Fruit fly (Drosophila melanogaster): ENCODE measurements around the gene Cht5.

The Cht5 gene

DNA sequence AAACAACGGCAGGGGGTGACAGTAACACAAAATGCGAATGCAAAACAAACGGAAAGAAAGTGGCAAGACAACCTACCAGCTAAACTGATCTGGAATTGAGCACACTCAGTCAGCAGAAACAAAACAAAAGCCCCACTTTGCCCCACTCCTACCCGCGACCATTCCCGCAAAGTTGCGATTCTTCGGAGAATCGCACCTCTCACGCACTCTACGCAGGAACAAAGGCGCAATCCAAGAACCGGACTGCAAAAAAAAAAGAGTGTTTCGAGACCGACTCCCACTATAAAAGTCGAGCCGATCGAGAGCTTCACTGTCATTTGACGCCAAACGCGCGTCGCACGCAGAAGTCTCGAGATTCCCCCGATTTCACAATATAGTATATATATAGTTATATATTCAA is at the start of gene Cht5:
Gene Cht5 (plus strand): TSS at position 311 of the 400 bp plus-strand sequence.
- TF ChIP-seq usp (GFP tag; optimal IDR thresholded peaks at IDR 0.05) (no peak), CG8478 (optimal IDR thresholded peaks at IDR 0.05) (no peak), EcR (GFP tag; optimal IDR thresholded peaks at IDR 0.05) (no peak), pan (optimal IDR thresholded peaks at IDR 0.05) (no peak)

- TF ChIP-seq EcR (GFP tag; optimal IDR thresholded peaks at IDR 0.05): no peak
Measured at dm6 chr3R:13718076-13718475, 49.3 kb upstream of the Cht5 start, which contains the start of gene Ubc87F. Gene Ubc87F (minus strand): TSS chr3R:13718176.

DNA sequence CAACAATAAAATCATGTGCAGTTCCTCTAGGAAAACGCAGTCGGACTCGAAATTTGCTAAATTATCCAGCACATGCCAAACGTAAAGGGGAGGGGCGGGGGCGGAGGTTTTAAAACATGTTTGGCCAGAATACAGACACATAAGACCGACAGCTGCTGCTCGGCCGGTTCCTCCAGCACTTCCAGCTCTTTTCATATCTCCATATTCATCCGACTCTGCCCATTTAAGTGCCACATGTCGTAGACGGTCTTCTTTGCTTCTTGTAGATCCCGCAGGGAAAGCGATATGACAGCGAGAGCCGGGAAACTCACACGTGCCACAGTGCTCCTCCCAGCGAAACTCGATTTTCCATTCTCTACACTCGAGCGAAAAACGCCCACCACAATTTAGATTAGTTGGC is 48.3 kb upstream of the Cht5 start:
- no peak for TF ChIP-seq usp (GFP tag; optimal IDR thresholded peaks at IDR 0.05)
- TF ChIP-seq EcR (GFP tag; optimal IDR thresholded peaks at IDR 0.05): no peak
- no peak for TF ChIP-seq CG8478 (optimal IDR thresholded peaks at IDR 0.05)
- TF ChIP-seq psq (optimal IDR thresholded peaks at IDR 0.05): no peak
- no peak for TF ChIP-seq Dll (optimal IDR thresholded peaks at IDR 0.05)
- TF ChIP-seq pan (optimal IDR thresholded peaks at IDR 0.05): no peak

DNA sequence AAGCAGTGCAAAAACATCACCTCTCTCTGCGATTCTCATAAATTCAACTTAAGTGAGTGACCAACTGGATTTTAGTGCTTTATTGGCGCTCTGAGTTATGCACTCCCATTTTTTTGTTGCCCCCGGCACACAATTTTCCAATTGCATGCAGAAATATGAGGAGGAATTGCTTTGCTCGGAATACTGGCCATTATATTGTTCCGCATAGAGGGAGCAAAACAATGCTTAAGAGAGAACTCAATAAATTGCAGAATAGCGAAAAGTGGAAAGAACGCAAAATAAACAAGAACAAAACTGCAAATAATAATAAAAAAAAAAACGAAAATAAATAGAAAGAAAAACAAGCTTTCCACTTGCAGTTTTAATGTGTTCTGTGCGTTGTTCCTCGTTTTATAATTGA is 46.6 kb upstream of the Cht5 start:
- TF ChIP-seq EcR (GFP tag; optimal IDR thresholded peaks at IDR 0.05): no peak

dm6 chr3R:13721998-13722397 is 45.4 kb upstream of the Cht5 start:
- no peak for TF ChIP-seq EcR (GFP tag; optimal IDR thresholded peaks at IDR 0.05)
- no peak for TF ChIP-seq Dll (optimal IDR thresholded peaks at IDR 0.05)
- TF ChIP-seq CG8478 (optimal IDR thresholded peaks at IDR 0.05): no peak
- no peak for TF ChIP-seq pan (optimal IDR thresholded peaks at IDR 0.05)
- no peak for TF ChIP-seq usp (GFP tag; optimal IDR thresholded peaks at IDR 0.05)
- no peak for TF ChIP-seq psq (optimal IDR thresholded peaks at IDR 0.05)

DNA sequence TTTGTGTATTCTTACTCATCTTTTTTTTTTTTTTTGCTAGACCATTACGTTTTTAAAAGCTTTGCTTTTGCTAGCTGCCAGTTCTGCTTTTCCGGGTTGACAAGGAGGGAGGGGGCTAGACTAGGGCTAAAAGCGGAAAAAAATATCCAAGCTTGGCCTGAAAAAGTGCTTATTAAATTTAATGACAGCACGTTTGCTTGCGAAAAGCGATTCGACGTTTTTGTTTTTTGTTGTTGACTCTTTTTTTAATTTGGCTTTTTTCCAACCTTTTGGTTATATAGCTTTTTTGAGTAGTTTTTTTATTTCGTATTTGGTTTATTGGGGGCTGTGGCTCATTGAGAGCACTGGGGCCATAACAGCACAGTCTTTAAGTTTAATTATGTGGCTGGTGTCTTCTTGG is 44.9 kb upstream of the Cht5 start:
- TF ChIP-seq CG8478 (optimal IDR thresholded peaks at IDR 0.05) (no peak), usp (GFP tag; optimal IDR thresholded peaks at IDR 0.05) (no peak), EcR (GFP tag; optimal IDR thresholded peaks at IDR 0.05) (no peak)

- TF ChIP-seq pan (optimal IDR thresholded peaks at IDR 0.05): no peak
- no peak for TF ChIP-seq CG8478 (optimal IDR thresholded peaks at IDR 0.05)
- TF ChIP-seq psq (optimal IDR thresholded peaks at IDR 0.05): no peak
Measured at dm6 chr3R:13724029-13724638, 43.2 kb upstream of the Cht5 start.

dm6 chr3R:13726795-13727194 is 40.6 kb upstream of the Cht5 start:
- TF ChIP-seq Dll (optimal IDR thresholded peaks at IDR 0.05) (no peak), CG8478 (optimal IDR thresholded peaks at IDR 0.05) (no peak)

- TF ChIP-seq pan (optimal IDR thresholded peaks at IDR 0.05): no peak
- TF ChIP-seq usp (GFP tag; optimal IDR thresholded peaks at IDR 0.05): no peak
- no peak for TF ChIP-seq Dll (optimal IDR thresholded peaks at IDR 0.05)
- TF ChIP-seq psq (optimal IDR thresholded peaks at IDR 0.05): no peak
- TF ChIP-seq CG8478 (optimal IDR thresholded peaks at IDR 0.05): no peak
- TF ChIP-seq EcR (GFP tag; optimal IDR thresholded peaks at IDR 0.05): no peak
Measured at dm6 chr3R:13728897-13729296, 38.5 kb upstream of the Cht5 start.

- TF ChIP-seq usp (GFP tag; optimal IDR thresholded peaks at IDR 0.05): no peak
- no peak for TF ChIP-seq psq (optimal IDR thresholded peaks at IDR 0.05)
- no peak for TF ChIP-seq EcR (GFP tag; optimal IDR thresholded peaks at IDR 0.05)
- TF ChIP-seq Dll (optimal IDR thresholded peaks at IDR 0.05): no peak
- no peak for TF ChIP-seq CG8478 (optimal IDR thresholded peaks at IDR 0.05)
- no peak for TF ChIP-seq pan (optimal IDR thresholded peaks at IDR 0.05)
Measured at dm6 chr3R:13730005-13730404, 37.3 kb upstream of the Cht5 start.

- no peak for TF ChIP-seq EcR (GFP tag; optimal IDR thresholded peaks at IDR 0.05)
Measured at dm6 chr3R:13735304-13735898, 31.9 kb upstream of the Cht5 start.

DNA sequence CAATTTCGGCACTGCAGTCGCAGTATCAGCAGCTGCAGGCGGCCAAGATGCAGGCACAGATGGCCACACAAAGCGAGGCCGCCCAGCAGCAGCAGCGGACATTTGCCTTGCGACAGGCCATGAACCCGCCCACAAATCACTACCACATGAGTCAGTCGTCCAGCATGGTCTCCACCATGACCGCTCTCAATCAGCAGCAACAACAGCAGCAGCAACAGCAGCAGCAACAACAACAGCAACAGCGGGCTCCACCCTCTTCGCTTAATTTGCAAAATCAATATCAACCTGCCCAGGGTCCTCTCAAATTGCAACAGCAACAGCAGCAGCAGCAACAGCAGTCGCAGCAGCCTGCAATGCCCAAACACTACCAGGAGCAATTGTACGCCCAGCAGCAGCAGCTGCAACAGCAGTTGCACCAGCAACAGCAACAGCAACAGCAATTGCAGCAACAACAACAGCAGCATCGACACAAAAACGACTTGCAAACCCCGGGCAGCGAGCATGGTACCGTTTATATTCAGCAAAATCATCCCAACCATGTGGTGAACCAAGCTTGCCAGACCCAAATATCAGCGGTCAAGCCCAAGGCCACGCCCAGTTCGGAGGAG is 21.2 kb upstream of the Cht5 start:
- TF ChIP-seq pan (optimal IDR thresholded peaks at IDR 0.05) (no peak), Dll (optimal IDR thresholded peaks at IDR 0.05) (no peak), EcR (GFP tag; optimal IDR thresholded peaks at IDR 0.05) (no peak), usp (GFP tag; optimal IDR thresholded peaks at IDR 0.05) (no peak), CG8478 (optimal IDR thresholded peaks at IDR 0.05) (no peak), psq (optimal IDR thresholded peaks at IDR 0.05) (no peak)

- no peak for TF ChIP-seq CG8478 (optimal IDR thresholded peaks at IDR 0.05)
- TF ChIP-seq pan (optimal IDR thresholded peaks at IDR 0.05): no peak
- no peak for TF ChIP-seq usp (GFP tag; optimal IDR thresholded peaks at IDR 0.05)
- no peak for TF ChIP-seq psq (optimal IDR thresholded peaks at IDR 0.05)
- TF ChIP-seq Dll (optimal IDR thresholded peaks at IDR 0.05): no peak
- TF ChIP-seq EcR (GFP tag; optimal IDR thresholded peaks at IDR 0.05): no peak
Measured at dm6 chr3R:13761563-13761962, 5.8 kb upstream of the Cht5 start.

- no peak for TF ChIP-seq pan (optimal IDR thresholded peaks at IDR 0.05)
- no peak for TF ChIP-seq usp (GFP tag; optimal IDR thresholded peaks at IDR 0.05)
- TF ChIP-seq Dll (optimal IDR thresholded peaks at IDR 0.05): no peak
- TF ChIP-seq EcR (GFP tag; optimal IDR thresholded peaks at IDR 0.05): no peak
- TF ChIP-seq psq (optimal IDR thresholded peaks at IDR 0.05): no peak
Measured at dm6 chr3R:13765001-13765400, 2.3 kb upstream of the Cht5 start.

Data from whole organism.